Fruit fly (Drosophila melanogaster) whole organism, wandering third instar larva: ENCODE results near the gene FER.

ENCODE experiments used
- GATAd ChIP-seq: sonication (Bioruptor generic); optimal IDR thresholded peaks from 2 replicates; lab custom pipeline; 2016; ENCODE audit warnings: missing biosample characterization, missing genetic modification characterization
- HLH106 ChIP-seq: fragments of 200-800 bp; optimal IDR thresholded peaks from 3 replicates; lab custom pipeline; 2019; ENCODE audit warnings: missing biosample characterization, mild to moderate bottlenecking, missing genetic modification characterization, moderate library complexity
- Jra ChIP-seq: sonication (Bioruptor generic); optimal IDR thresholded peaks from 2 replicates; lab custom pipeline; 2016; ENCODE audit warnings: missing biosample characterization, missing genetic modification characterization
- OdsH ChIP-seq: fragments of 200-800 bp; sonication (Bioruptor generic); optimal IDR thresholded peaks from 2 replicates; lab custom pipeline; 2016; ENCODE audit warnings: missing biosample characterization, mild to moderate bottlenecking, missing genetic modification characterization
- dl ChIP-seq, 2 experiments: fragments of 175-275, 200-275 bp in 1 of 2; fragments of 200-275 bp in 1 of 2; sonication (Bioruptor generic); optimal IDR thresholded peaks; lab custom pipeline; 2018; ENCODE audit warnings: mild to moderate bottlenecking in 2 of 2, missing biosample characterization in 2 of 2, missing genetic modification characterization in 2 of 2, moderate library complexity in 2 of 2; ENCODE audit not compliant: partially characterized antibody in 2 of 2, insufficient read depth in 1 of 2
- h ChIP-seq: fragments of 200-800 bp; sonication (Bioruptor generic); optimal IDR thresholded peaks from 3 replicates; lab custom pipeline; 2016; ENCODE audit warnings: missing biosample characterization, mild to moderate bottlenecking, missing genetic modification characterization
- lola ChIP-seq: fragments of >200 bp; optimal IDR thresholded peaks from 2 replicates; lab custom pipeline; 2017; ENCODE audit warnings: missing biosample characterization, missing genetic modification characterization
- pan ChIP-seq: fragments of >200 bp; optimal IDR thresholded peaks from 2 replicates; lab custom pipeline; 2017
- psq ChIP-seq: fragments of 200-800 bp; sonication (Bioruptor generic); optimal IDR thresholded peaks from 3 replicates; lab custom pipeline; 2017; ENCODE audit warnings: missing biosample characterization, mild to moderate bottlenecking, missing genetic modification characterization, moderate library complexity
- rgr ChIP-seq: fragments of 200-800 bp; sonication (Bioruptor generic); optimal IDR thresholded peaks from 3 replicates; lab custom pipeline; 2016; ENCODE audit warnings: missing biosample characterization, mild to moderate bottlenecking, missing genetic modification characterization
- sage ChIP-seq: fragments of 200-800 bp; sonication (Bioruptor generic); optimal IDR thresholded peaks from 2 replicates; lab custom pipeline; 2016; ENCODE audit warnings: missing biosample characterization, mild to moderate bottlenecking, missing genetic modification characterization

- no peak for TF ChIP-seq pan (lab: Kevin White, UChicago)
- no peak for TF ChIP-seq HLH106
- peak; percentile 57 for TF ChIP-seq h (GFP tag; lab: Kevin White, UChicago)
- no peak for TF ChIP-seq dl (GFP tag; optimal IDR thresholded peaks at IDR 0.05; lab: Kevin White, UChicago; ENCODE audit: insufficient read depth in 1 of 2, partially characterized antibody in 2 of 2)
- TF ChIP-seq lola (GFP tag; lab: Kevin White, UChicago) = no peak
- no peak for TF ChIP-seq OdsH (GFP tag; lab: Kevin White, UChicago)
- no peak for TF ChIP-seq sage (GFP tag; lab: Kevin White, UChicago)
- peak; percentile 53 for TF ChIP-seq psq
- TF ChIP-seq Jra (GFP tag; lab: Kevin White, UChicago) = no peak
- TF ChIP-seq rgr (GFP tag; lab: Kevin White, UChicago) = peak; percentile 51
- no peak for TF ChIP-seq GATAd (GFP tag; lab: Kevin White, UChicago)
Measured at dm6 chr3R:9349267-9349820, 45.0 kb downstream of the FER start.
